Fruit fly (Drosophila melanogaster): Measurements from ENCODE around the gene CG6621.

The CG6621 gene

dm6 chr3R:10888633-10889519 is 4.5 kb downstream of the CG6621 start (continued):
- TF ChIP-seq stwl (tag; optimal IDR thresholded peaks at IDR 0.05) = no peak
- TF ChIP-seq sqz (GFP tag; optimal IDR thresholded peaks at IDR 0.05) = no peak
- TF ChIP-seq hth (optimal IDR thresholded peaks at IDR 0.05) = no peak
- TF ChIP-seq chn (GFP tag; optimal IDR thresholded peaks at IDR 0.05) = no peak
- no peak for TF ChIP-seq CG10209 (GFP tag; optimal IDR thresholded peaks at IDR 0.05)
- peak; percentile 37 for TF ChIP-seq CG13287 (GFP tag; IDR thresholded peaks at IDR 0.05; ENCODE audit: partially characterized antibody)
- TF ChIP-seq gro (GFP tag; optimal IDR thresholded peaks at IDR 0.05) = peak; percentile 48
- no peak for TF ChIP-seq CG18011 (GFP tag; optimal IDR thresholded peaks at IDR 0.05)
- TF ChIP-seq CG15514 (GFP tag; optimal IDR thresholded peaks at IDR 0.05) = no peak
- TF ChIP-seq CG8478 (optimal IDR thresholded peaks at IDR 0.05) = no peak
- no peak for TF ChIP-seq Hsf (GFP tag; optimal IDR thresholded peaks at IDR 0.05)
- no peak for TF ChIP-seq en (GFP tag; optimal IDR thresholded peaks at IDR 0.05)
- no peak for TF ChIP-seq jing (GFP tag; optimal IDR thresholded peaks at IDR 0.05)
- peak; percentile 37 for TF ChIP-seq shn (GFP tag; optimal IDR thresholded peaks at IDR 0.05)
- TF ChIP-seq CG13775 (GFP tag; optimal IDR thresholded peaks at IDR 0.05) = no peak
- TF ChIP-seq Doc3 (GFP tag; IDR thresholded peaks at IDR 0.05; ENCODE audit: partially characterized antibody) = no peak
- TF ChIP-seq CG9727 (GFP tag; optimal IDR thresholded peaks at IDR 0.05) = peak; percentile 23
- no peak for TF ChIP-seq Chrac-16 (GFP tag; optimal IDR thresholded peaks at IDR 0.05)
- no peak for TF ChIP-seq dmrt11E (tag; optimal IDR thresholded peaks at IDR 0.05)
- TF ChIP-seq CG4730 (GFP tag; IDR thresholded peaks at IDR 0.05) = no peak
- no peak for TF ChIP-seq Dfd (GFP tag; optimal IDR thresholded peaks at IDR 0.05)
- no peak for TF ChIP-seq CG12219 (GFP tag; optimal IDR thresholded peaks at IDR 0.05)
- TF ChIP-seq CG2199 (GFP tag; IDR thresholded peaks at IDR 0.05) = no peak; the same call in 2 of the 3 replicates
- no peak for TF ChIP-seq tgo (GFP tag; IDR thresholded peaks at IDR 0.05)
- no peak for TF ChIP-seq CG16813 (GFP tag; IDR thresholded peaks at IDR 0.05; ENCODE audit: partially characterized antibody)
- TF ChIP-seq CG3407 (GFP tag; optimal IDR thresholded peaks at IDR 0.05) = no peak
- TF ChIP-seq CG11085 (GFP tag; IDR thresholded peaks at IDR 0.05) = no peak
- TF ChIP-seq CG12104 (GFP tag; optimal IDR thresholded peaks at IDR 0.05) = no peak
- no peak for TF ChIP-seq CG16815 (GFP tag; optimal IDR thresholded peaks at IDR 0.05)
- peak; percentile 2 for TF ChIP-seq HHEX (GFP tag; optimal IDR thresholded peaks at IDR 0.05)
- TF ChIP-seq CG32772 (GFP tag; IDR thresholded peaks at IDR 0.05) = peak; percentile 21; the same call in 1 of the 2 replicates
- no peak for TF ChIP-seq B-H1 (GFP tag; IDR thresholded peaks at IDR 0.05)
- TF ChIP-seq Side (GFP tag; optimal IDR thresholded peaks at IDR 0.05) = peak; percentile 4
- no peak for TF ChIP-seq knrl (GFP tag; IDR thresholded peaks at IDR 0.05; ENCODE audit: partially characterized antibody)
- TF ChIP-seq CG17186 (GFP tag; optimal IDR thresholded peaks at IDR 0.05) = no peak
- TF ChIP-seq Hey (tag; optimal IDR thresholded peaks at IDR 0.05) = no peak
- TF ChIP-seq esg (GFP tag; conservative IDR thresholded peaks at IDR 0.05) = no peak
- no peak for TF ChIP-seq trem (tag; optimal IDR thresholded peaks at IDR 0.05)
- TF ChIP-seq HLHmδ (GFP tag; optimal IDR thresholded peaks at IDR 0.05) = peak; percentile 79
- no peak for TF ChIP-seq CG6272 (GFP tag; IDR thresholded peaks at IDR 0.05)
- no peak for TF ChIP-seq bab2 (GFP tag; optimal IDR thresholded peaks at IDR 0.05)
- 0 out of 2 replicates have a peak, but pooled peaks have one; percentile 6 for TF ChIP-seq sim (GFP tag; IDR thresholded peaks at IDR 0.05)
- no peak for TF ChIP-seq hkb (optimal IDR thresholded peaks at IDR 0.05)
- peak; percentile 44; the same call in 1 of the 2 replicates for TF ChIP-seq hkb (GFP tag; IDR thresholded peaks at IDR 0.05)
- no peak for TF ChIP-seq crc (GFP tag; optimal IDR thresholded peaks at IDR 0.05)
- TF ChIP-seq Adf1 (GFP tag; IDR thresholded peaks at IDR 0.05) = peak; percentile 52; the same call in 1 of the 2 replicates
- TF ChIP-seq Dad (GFP tag; optimal IDR thresholded peaks at IDR 0.05) = no peak
- TF ChIP-seq CG9876 (GFP tag; optimal IDR thresholded peaks at IDR 0.05) = no peak
- TF ChIP-seq sug (tag; optimal IDR thresholded peaks at IDR 0.05) = peak; percentile 51
- peak; percentile 51; the same call in 1 of the 3 replicates for TF ChIP-seq so (GFP tag; IDR thresholded peaks at IDR 0.05)
